Fruit fly (Drosophila melanogaster) whole organism, embryonic: ENCODE results near the gene CG14154.
A peak's percentile ranks its signal among the peaks of the same experiment; 100 is the strongest.

ENCODE experiments used
- Atf-2 ChIP-seq: fragments of 200-800 bp; sonication (Bioruptor generic); optimal IDR thresholded peaks from 2 replicates; lab custom pipeline; 2016; ENCODE audit warnings: missing biosample characterization, missing genetic modification characterization
- CG10209 ChIP-seq: fragments of 200-800 bp; sonication (Bioruptor generic); optimal IDR thresholded peaks from 3 replicates; lab custom pipeline; 2017; ENCODE audit warnings: missing biosample characterization, mild to moderate bottlenecking, missing genetic modification characterization, missing genetic modification reagents
- CG11456 ChIP-seq: fragments of 200-800 bp; sonication (Bioruptor generic); IDR thresholded peaks from 3 replicates; pipeline ENCODE4 v1.3.6; 2022; ENCODE audit warnings: missing biosample characterization, missing genetic modification characterization
- CG11696 ChIP-seq: fragments of 200-800 bp; sonication (Bioruptor generic); IDR thresholded peaks from 2 replicates; pipeline ENCODE4 v1.3.6; 2022; ENCODE audit warnings: missing biosample characterization, missing genetic modification characterization
- CG12071 ChIP-seq: fragments of 200-800 bp; sonication (Bioruptor generic); optimal IDR thresholded peaks from 3 replicates; lab custom pipeline; 2018; ENCODE audit warnings: missing biosample characterization, mild to moderate bottlenecking, missing genetic modification characterization
- CG13123 ChIP-seq: fragments of 200-800 bp; sonication (Bioruptor generic); optimal IDR thresholded peaks from 2 replicates; lab custom pipeline; 2016; ENCODE audit warnings: missing biosample characterization, missing genetic modification characterization
- CG13894 ChIP-seq: fragments of 200-800 bp; sonication (Bioruptor generic); optimal IDR thresholded peaks from 3 replicates; lab custom pipeline; 2018; ENCODE audit warnings: missing biosample characterization, mild to moderate bottlenecking, missing genetic modification characterization, moderate library complexity
- CG15514 ChIP-seq: fragments of 200-800 bp; sonication (Bioruptor generic); optimal IDR thresholded peaks from 3 replicates; lab custom pipeline; 2017; ENCODE audit warnings: missing biosample characterization, missing genetic modification characterization, mild to moderate bottlenecking, moderate library complexity, missing genetic modification reagents
- CG15696 ChIP-seq: fragments of 200-800 bp; sonication (Bioruptor generic); optimal IDR thresholded peaks from 2 replicates; lab custom pipeline; 2019; ENCODE audit warnings: missing biosample characterization, mild to moderate bottlenecking, missing genetic modification characterization, moderate library complexity
- CG17612 ChIP-seq: fragments of 200-800 bp; sonication (Bioruptor generic); IDR thresholded peaks from 2 replicates; pipeline ENCODE4 v1.3.6; 2022; ENCODE audit warnings: missing biosample characterization, missing genetic modification characterization
- CG1832 ChIP-seq: fragments of 200-800 bp; sonication (Bioruptor generic); optimal IDR thresholded peaks from 2 replicates; lab custom pipeline; 2017; ENCODE audit warnings: missing biosample characterization, mild to moderate bottlenecking, missing genetic modification characterization, inconsistent platforms
- CG18764 ChIP-seq: fragments of 200-800 bp; sonication (Bioruptor generic); optimal IDR thresholded peaks from 3 replicates; lab custom pipeline; 2016; ENCODE audit warnings: missing biosample characterization, missing genetic modification characterization
- CG3163 ChIP-seq: fragments of 200-800 bp; sonication (Bioruptor generic); optimal IDR thresholded peaks from 3 replicates; lab custom pipeline; 2016; ENCODE audit warnings: missing biosample characterization, missing genetic modification characterization
- CG3847 ChIP-seq: fragments of 200-800 bp; sonication (Bioruptor generic); IDR thresholded peaks from 2 replicates; pipeline ENCODE4 v1.3.6; 2022; ENCODE audit warnings: missing biosample characterization, missing genetic modification characterization
- CG4617 ChIP-seq: fragments of 200-800 bp; sonication (Bioruptor generic); optimal IDR thresholded peaks from 3 replicates; lab custom pipeline; 2016; ENCODE audit warnings: missing biosample characterization, missing genetic modification characterization, borderline replicate concordance
- CG5180 ChIP-seq: fragments of 200-800 bp; sonication (Bioruptor generic); optimal IDR thresholded peaks from 3 replicates; lab custom pipeline; 2017; ENCODE audit warnings: missing biosample characterization, missing genetic modification characterization, mild to moderate bottlenecking, moderate library complexity, missing genetic modification reagents
- CG7928 ChIP-seq: fragments of 200-800 bp; sonication (Bioruptor generic); optimal IDR thresholded peaks from 2 replicates; lab custom pipeline; 2017; ENCODE audit warnings: missing biosample characterization, mild to moderate bottlenecking, missing genetic modification characterization
- CG9932 ChIP-seq: fragments of 200-800 bp; sonication (Bioruptor generic); IDR thresholded peaks from 2 replicates; pipeline ENCODE4 v1.3.6; 2022; ENCODE audit warnings: missing biosample characterization, missing genetic modification characterization
- D ChIP-seq, 2 experiments: fragments of 200-800 bp in 1 of 2; fragments of >200 bp in 1 of 2; sonication (Bioruptor generic) in 1 of 2; optimal IDR thresholded peaks; 2 replicates in 1 of 2; 3 replicates in 1 of 2; lab custom pipeline; 2017; ENCODE audit warnings: mild to moderate bottlenecking in 1 of 2, missing biosample characterization in 1 of 2, missing genetic modification characterization in 1 of 2, missing genetic modification reagents in 1 of 2
- Dek ChIP-seq: fragments of 200-800 bp; sonication (Bioruptor generic); optimal IDR thresholded peaks from 3 replicates; lab custom pipeline; 2019; ENCODE audit warnings: missing biosample characterization, mild to moderate bottlenecking, missing genetic modification characterization, moderate library complexity
- Dfd ChIP-seq, 2 experiments: fragments of >200 bp; optimal IDR thresholded peaks; 2 replicates each; lab custom pipeline; 2017; ENCODE audit warnings: missing biosample characterization in 2 of 2, missing genetic modification characterization in 2 of 2
- Dip2 ChIP-seq: fragments of 200-800 bp; sonication (Bioruptor generic); IDR thresholded peaks from 2 replicates; pipeline ENCODE4 v1.3.6; 2022; ENCODE audit warnings: missing biosample characterization, missing genetic modification characterization
- Dp ChIP-seq: fragments of 200-800 bp; sonication (Bioruptor generic); optimal IDR thresholded peaks from 2 replicates; lab custom pipeline; 2018; ENCODE audit warnings: missing biosample characterization, mild to moderate bottlenecking, missing genetic modification characterization, moderate library complexity
- ERR ChIP-seq: fragments of 200-800 bp; sonication (Bioruptor generic); optimal IDR thresholded peaks from 2 replicates; lab custom pipeline; 2016; ENCODE audit warnings: missing biosample characterization, missing genetic modification characterization
- Ets97D ChIP-seq: fragments of 200-800 bp; sonication (Bioruptor generic); optimal IDR thresholded peaks from 3 replicates; lab custom pipeline; 2016; ENCODE audit warnings: missing biosample characterization, missing genetic modification characterization
- Fer1 ChIP-seq: fragments of 200-800 bp; sonication (Bioruptor generic); optimal IDR thresholded peaks from 2 replicates; lab custom pipeline; 2017; ENCODE audit warnings: missing biosample characterization, mild to moderate bottlenecking, missing genetic modification characterization
- Hr3 ChIP-seq: fragments of 200-800 bp; sonication (Bioruptor generic); optimal IDR thresholded peaks from 3 replicates; lab custom pipeline; 2016; ENCODE audit warnings: missing biosample characterization, missing genetic modification characterization
- Hr39 ChIP-seq: fragments of >200 bp; optimal IDR thresholded peaks from 2 replicates; lab custom pipeline; 2017
- Kr ChIP-seq: fragments of 200-800 bp; sonication (Bioruptor generic); optimal IDR thresholded peaks from 2 replicates; lab custom pipeline; 2017; ENCODE audit warnings: missing biosample characterization, mild to moderate bottlenecking, missing genetic modification characterization
- PHDP ChIP-seq: fragments of 200-800 bp; sonication (Bioruptor generic); optimal IDR thresholded peaks from 3 replicates; lab custom pipeline; 2018; ENCODE audit warnings: missing biosample characterization, mild to moderate bottlenecking, missing genetic modification characterization, moderate library complexity
- Poxn ChIP-seq: fragments of 200-800 bp; sonication (Bioruptor generic); IDR thresholded peaks from 2 replicates; pipeline ENCODE4 v1.3.6; 2022; ENCODE audit warnings: missing biosample characterization, missing genetic modification characterization
- Rfx ChIP-seq: fragments of 200-800 bp; sonication (Bioruptor generic); IDR thresholded peaks from 2 replicates; pipeline ENCODE4 v1.3.6; 2022; ENCODE audit warnings: missing biosample characterization, missing genetic modification characterization
- Xrp1 ChIP-seq: fragments of 200-800 bp; sonication (Bioruptor generic); IDR thresholded peaks from 2 replicates; pipeline ENCODE4 v1.3.6; 2022; ENCODE audit warnings: missing biosample characterization, missing genetic modification characterization
- caup ChIP-seq: fragments of 200-800 bp; sonication (Bioruptor generic); optimal IDR thresholded peaks from 3 replicates; lab custom pipeline; 2017; ENCODE audit warnings: missing biosample characterization, mild to moderate bottlenecking, missing genetic modification characterization, moderate library complexity; ENCODE audit not compliant: severe bottlenecking
- corto ChIP-seq: fragments of 200-800 bp; sonication (Bioruptor generic); optimal IDR thresholded peaks from 2 replicates; lab custom pipeline; 2016; ENCODE audit warnings: missing biosample characterization, mild to moderate bottlenecking, missing genetic modification characterization, moderate library complexity
- croc ChIP-seq: fragments of 200-800 bp; sonication (Bioruptor generic); conservative IDR thresholded peaks from 3 replicates; pipeline ENCODE4 v1.3.6; 2022; ENCODE audit warnings: missing biosample characterization, missing genetic modification characterization
- dan ChIP-seq: fragments of 200-800 bp; sonication (Bioruptor generic); IDR thresholded peaks from 2 replicates; pipeline ENCODE4 v1.3.6; 2022; ENCODE audit warnings: missing biosample characterization, missing genetic modification characterization
- ems ChIP-seq: fragments of 200-800 bp; sonication (Bioruptor generic); optimal IDR thresholded peaks from 3 replicates; lab custom pipeline; 2016; ENCODE audit warnings: missing biosample characterization, missing genetic modification characterization
- ftz-f1 ChIP-seq: fragments of 200-800 bp; sonication (Bioruptor generic); optimal IDR thresholded peaks from 2 replicates; lab custom pipeline; 2016; ENCODE audit warnings: missing biosample characterization, missing genetic modification characterization
- fu2 ChIP-seq: fragments of 200-800 bp; sonication (Bioruptor generic); optimal IDR thresholded peaks from 2 replicates; lab custom pipeline; 2016; ENCODE audit warnings: missing biosample characterization, missing genetic modification characterization
- gce ChIP-seq: fragments of 200-800 bp; sonication (Bioruptor generic); IDR thresholded peaks from 3 replicates; pipeline ENCODE4 v1.3.6; 2022; ENCODE audit warnings: missing biosample characterization, missing genetic modification characterization
- mld ChIP-seq: fragments of 200-800 bp; sonication (Bioruptor generic); IDR thresholded peaks from 3 replicates; pipeline ENCODE4 v1.3.6; 2022; ENCODE audit warnings: missing biosample characterization, missing genetic modification characterization; ENCODE audit not compliant: partially characterized antibody
- pan ChIP-seq, 4 experiments: fragments of >200 bp in 3 of 4; fragments of 200-800 bp in 1 of 4; sonication (Bioruptor generic) in 1 of 4; optimal IDR thresholded peaks in 3 of 4; IDR thresholded peaks in 1 of 4; 2 replicates each; pipeline versions ENCODE4 v1.3.6 to Lab custom; 2017 to 2022; ENCODE audit warnings: missing biosample characterization in 2 of 4, missing genetic modification characterization in 2 of 4, mixed read lengths in 1 of 4
- pb ChIP-seq: fragments of 200-800 bp; sonication (Bioruptor generic); optimal IDR thresholded peaks from 3 replicates; lab custom pipeline; 2016; ENCODE audit warnings: missing biosample characterization, missing genetic modification characterization
- pfk ChIP-seq: fragments of 200-800 bp; sonication (Bioruptor generic); optimal IDR thresholded peaks from 2 replicates; lab custom pipeline; 2018; ENCODE audit warnings: missing biosample characterization, mild to moderate bottlenecking, missing genetic modification characterization, moderate library complexity
- sd ChIP-seq: fragments of 200-800 bp; sonication (Bioruptor generic); optimal IDR thresholded peaks from 3 replicates; lab custom pipeline; 2018; ENCODE audit warnings: missing biosample characterization, mild to moderate bottlenecking, missing genetic modification characterization, moderate library complexity
- sens-2 ChIP-seq: fragments of 200-800 bp; sonication (Bioruptor generic); IDR thresholded peaks from 2 replicates; pipeline ENCODE4 v1.3.6; 2022; ENCODE audit warnings: missing biosample characterization, missing genetic modification characterization
- slp2 ChIP-seq: fragments of 200-800 bp; sonication (Bioruptor generic); optimal IDR thresholded peaks from 2 replicates; lab custom pipeline; 2016; ENCODE audit warnings: missing biosample characterization, missing genetic modification characterization
- tap ChIP-seq: fragments of 200-800 bp; optimal IDR thresholded peaks from 3 replicates; lab custom pipeline; 2019; ENCODE audit warnings: missing biosample characterization, mild to moderate bottlenecking, missing genetic modification characterization, moderate library complexity
- vnd ChIP-seq: fragments of 200-800 bp; sonication (Bioruptor generic); IDR thresholded peaks from 3 replicates; pipeline ENCODE4 v1.3.6; 2022; ENCODE audit warnings: missing biosample characterization, missing genetic modification characterization; ENCODE audit not compliant: partially characterized antibody

CG14154 gene

DNA sequence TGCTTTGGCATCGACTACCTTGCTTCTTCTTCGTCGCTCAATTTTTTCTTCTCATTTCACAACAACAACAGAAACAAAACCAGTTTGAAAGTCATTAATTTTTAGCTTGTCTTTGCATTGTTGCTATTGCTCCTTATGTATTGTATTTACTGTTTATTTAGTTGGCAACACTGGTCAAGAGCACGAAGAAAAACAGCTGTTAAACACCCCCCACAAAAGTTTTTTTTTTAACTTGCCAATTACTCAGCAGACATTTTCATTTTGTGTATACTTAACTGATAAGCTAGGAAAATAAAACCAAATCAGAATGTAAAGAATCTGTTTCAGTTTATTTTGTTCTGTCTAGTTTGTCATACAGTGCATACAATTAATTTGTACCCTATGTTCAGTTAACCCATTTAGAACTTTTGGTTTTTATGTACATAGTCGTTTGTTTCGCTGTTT, 38.0 kb downstream of the CG14154 start (continued):
- no peak for TF ChIP-seq CG4617 (GFP tag; lab: Kevin White, UChicago)
- no peak for TF ChIP-seq croc (GFP tag; lab: Robert Waterston, UW)
- TF ChIP-seq Kr (GFP tag; lab: Kevin White, UChicago), result no peak
- 0 out of 2 replicates have a peak, but pooled peaks have one; percentile 43 for TF ChIP-seq Rfx
- TF ChIP-seq CG15696 (tag; lab: Kevin White, UChicago), result no peak
- TF ChIP-seq pan (optimal IDR thresholded peaks at IDR 0.05; lab: Kevin White, UChicago), result no peak
- peak in 1 of 2 experiments; percentile 42 for TF ChIP-seq pan (GFP tag; optimal IDR thresholded peaks at IDR 0.05 in 1 of 2, IDR thresholded peaks at IDR 0.05 in 1 of 2)
- TF ChIP-seq sd, result no peak
- TF ChIP-seq CG1832 (GFP tag; lab: Kevin White, UChicago), result no peak
- TF ChIP-seq caup (GFP tag; lab: Kevin White, UChicago), result no peak
- TF ChIP-seq CG7928, result no peak
- TF ChIP-seq mld (GFP tag; lab: Robert Waterston, UW), result no peak
- peak; percentile 29 for TF ChIP-seq CG12071 (GFP tag; lab: Kevin White, UChicago)
- TF ChIP-seq vnd (GFP tag; lab: Robert Waterston, UW), result no peak
- TF ChIP-seq CG15514 (GFP tag; lab: Kevin White, UChicago), result peak; percentile 6
- TF ChIP-seq tap, result no peak
- TF ChIP-seq CG17612 (GFP tag; lab: Robert Waterston, UW), result no peak
- no peak for TF ChIP-seq pb (GFP tag; lab: Kevin White, UChicago)
- no peak for TF ChIP-seq Dip2 (GFP tag; lab: Robert Waterston, UW)
- no peak for TF ChIP-seq ftz-f1 (GFP tag; lab: Kevin White, UChicago)
- peak; percentile 54; the same call in 1 of the 2 replicates for TF ChIP-seq CG11696 (GFP tag; lab: Robert Waterston, UW)
- no peak for TF ChIP-seq ems (GFP tag; lab: Kevin White, UChicago)
- TF ChIP-seq Atf-2 (GFP tag; lab: Kevin White, UChicago), result peak; percentile 3
- TF ChIP-seq Hr3, result no peak
- no peak for TF ChIP-seq sens-2 (GFP tag; lab: Robert Waterston, UW)
- TF ChIP-seq Dek (tag; lab: Kevin White, UChicago), result peak; percentile 9
- no peak for TF ChIP-seq CG3847 (GFP tag; lab: Robert Waterston, UW)
- peak; percentile 64 for TF ChIP-seq Fer1 (GFP tag; lab: Kevin White, UChicago)
- no peak for TF ChIP-seq gce
- no peak for TF ChIP-seq CG9932
- TF ChIP-seq fu2 (GFP tag; lab: Kevin White, UChicago), result no peak
- no peak for TF ChIP-seq CG3163 (GFP tag; lab: Kevin White, UChicago)
- TF ChIP-seq corto (GFP tag; lab: Kevin White, UChicago), result no peak
- TF ChIP-seq D (optimal IDR thresholded peaks at IDR 0.05; lab: Kevin White, UChicago), result no peak
- TF ChIP-seq D (GFP tag; optimal IDR thresholded peaks at IDR 0.05; lab: Kevin White, UChicago), result no peak
- no peak for TF ChIP-seq Dp
- TF ChIP-seq CG10209 (GFP tag; lab: Kevin White, UChicago), result no peak
- TF ChIP-seq Ets97D (GFP tag; lab: Kevin White, UChicago), result no peak
- TF ChIP-seq CG11456 (GFP tag; lab: Robert Waterston, UW), result 0 out of 3 replicates have a peak, but pooled peaks have one; percentile 9
- TF ChIP-seq Xrp1, result no peak
- TF ChIP-seq dan (GFP tag; lab: Robert Waterston, UW), result no peak
- TF ChIP-seq CG13894 (tag; lab: Kevin White, UChicago), result no peak
- TF ChIP-seq slp2 (GFP tag; lab: Kevin White, UChicago), result no peak
- TF ChIP-seq CG18764 (GFP tag; lab: Kevin White, UChicago), result no peak
- no peak for TF ChIP-seq ERR (GFP tag; lab: Kevin White, UChicago)
- TF ChIP-seq CG13123 (GFP tag; lab: Kevin White, UChicago), result no peak
- TF ChIP-seq pfk, result no peak
- TF ChIP-seq Dfd (GFP tag; optimal IDR thresholded peaks at IDR 0.05; lab: Kevin White, UChicago), result no peak
- TF ChIP-seq PHDP (tag; lab: Kevin White, UChicago), result peak; percentile 49
- no peak for TF ChIP-seq Hr39 (lab: Kevin White, UChicago)
- peak; percentile 22 for TF ChIP-seq CG5180 (GFP tag; lab: Kevin White, UChicago)
- no peak for TF ChIP-seq Poxn (GFP tag; lab: Robert Waterston, UW)
